Fruit fly (Drosophila melanogaster) whole organism, embryonic: ENCODE measurements around the gene sll.

Source experiments
- ATbp ChIP-seq: fragments of 200-800 bp; sonication (Bioruptor generic); optimal IDR thresholded peaks from 2 replicates; lab custom pipeline; 2017; ENCODE audit warnings: missing biosample characterization, mild to moderate bottlenecking, missing genetic modification characterization, missing genetic modification reagents
- Bgb ChIP-seq: fragments of 200-800 bp; sonication (Bioruptor generic); IDR thresholded peaks from 2 replicates; pipeline ENCODE4 v1.3.6; 2022; ENCODE audit warnings: missing biosample characterization, missing genetic modification characterization; ENCODE audit not compliant: partially characterized antibody
- Bteb2 ChIP-seq: fragments of 200-800 bp; sonication (Bioruptor generic); optimal IDR thresholded peaks from 2 replicates; lab custom pipeline; 2016; ENCODE audit warnings: missing biosample characterization, missing genetic modification characterization
- CG10147 ChIP-seq: fragments of 200-800 bp; sonication (Bioruptor generic); optimal IDR thresholded peaks from 2 replicates; lab custom pipeline; 2019; ENCODE audit warnings: missing biosample characterization, mild to moderate bottlenecking, missing genetic modification characterization, moderate library complexity
- CG11085 ChIP-seq: fragments of 200-800 bp; sonication (Bioruptor generic); IDR thresholded peaks from 2 replicates; pipeline ENCODE4 v1.3.6; 2022; ENCODE audit warnings: missing biosample characterization, missing genetic modification characterization
- CG12104 ChIP-seq: fragments of 200-800 bp; sonication (Bioruptor generic); optimal IDR thresholded peaks from 3 replicates; lab custom pipeline; 2016; ENCODE audit warnings: missing biosample characterization, missing genetic modification characterization
- CG12299 ChIP-seq: fragments of 200-800 bp; sonication (Bioruptor generic); optimal IDR thresholded peaks from 2 replicates; lab custom pipeline; 2018; ENCODE audit warnings: missing biosample characterization, mild to moderate bottlenecking, missing genetic modification characterization
- CG12769 ChIP-seq: fragments of 200-800 bp; sonication (Bioruptor generic); optimal IDR thresholded peaks from 2 replicates; lab custom pipeline; 2019; ENCODE audit warnings: missing biosample characterization, mild to moderate bottlenecking, missing genetic modification characterization, moderate library complexity
- CG13624 ChIP-seq: fragments of 200-800 bp; sonication (Bioruptor generic); optimal IDR thresholded peaks from 2 replicates; lab custom pipeline; 2016; ENCODE audit warnings: missing biosample characterization, missing genetic modification characterization
- CG17359 ChIP-seq: fragments of 200-800 bp; sonication (Bioruptor generic); optimal IDR thresholded peaks from 3 replicates; lab custom pipeline; 2018; ENCODE audit warnings: missing biosample characterization, mild to moderate bottlenecking, missing genetic modification characterization, moderate library complexity
- CG17385 ChIP-seq: fragments of 200-800 bp; sonication (Bioruptor generic); optimal IDR thresholded peaks from 3 replicates; lab custom pipeline; 2018; ENCODE audit warnings: missing biosample characterization, mild to moderate bottlenecking, missing genetic modification characterization
- CG18011 ChIP-seq: fragments of 200-800 bp; sonication (Bioruptor generic); optimal IDR thresholded peaks from 2 replicates; lab custom pipeline; 2017; ENCODE audit warnings: missing biosample characterization, missing genetic modification characterization, mild to moderate bottlenecking, moderate library complexity, missing genotype
- CG18262 ChIP-seq: fragments of 200-800 bp; optimal IDR thresholded peaks from 3 replicates; lab custom pipeline; 2019; ENCODE audit warnings: missing biosample characterization, mild to moderate bottlenecking, missing genetic modification characterization, moderate library complexity
- CG18476 ChIP-seq: fragments of 200-800 bp; sonication (Bioruptor generic); optimal IDR thresholded peaks from 2 replicates; lab custom pipeline; 2016; ENCODE audit warnings: missing biosample characterization, mild to moderate bottlenecking, missing genetic modification characterization
- CG3065 ChIP-seq: fragments of 200-800 bp; sonication (Bioruptor generic); optimal IDR thresholded peaks from 2 replicates; lab custom pipeline; 2016; ENCODE audit warnings: missing biosample characterization, missing genetic modification characterization
- CG7745 ChIP-seq: fragments of 200-800 bp; sonication (Bioruptor generic); optimal IDR thresholded peaks from 2 replicates; lab custom pipeline; 2018; ENCODE audit warnings: missing biosample characterization, mild to moderate bottlenecking, missing genetic modification characterization, moderate library complexity
- CG8924 ChIP-seq: fragments of 200-800 bp; optimal IDR thresholded peaks from 3 replicates; lab custom pipeline; 2019; ENCODE audit warnings: missing biosample characterization, mild to moderate bottlenecking, missing genetic modification characterization, moderate library complexity
- CG9817 ChIP-seq: fragments of 200-800 bp; sonication (Bioruptor generic); optimal IDR thresholded peaks from 2 replicates; lab custom pipeline; 2018; ENCODE audit warnings: missing biosample characterization, mild to moderate bottlenecking, missing genetic modification characterization, moderate library complexity
- D ChIP-seq, 2 experiments: fragments of 200-800 bp in 1 of 2; fragments of >200 bp in 1 of 2; sonication (Bioruptor generic) in 1 of 2; optimal IDR thresholded peaks; 2 replicates in 1 of 2; 3 replicates in 1 of 2; lab custom pipeline; 2017; ENCODE audit warnings: mild to moderate bottlenecking in 1 of 2, missing biosample characterization in 1 of 2, missing genetic modification characterization in 1 of 2, missing genetic modification reagents in 1 of 2
- Hmr ChIP-seq: fragments of 200-800 bp; sonication (Bioruptor generic); optimal IDR thresholded peaks from 3 replicates; lab custom pipeline; 2017; ENCODE audit warnings: mild to moderate bottlenecking, missing biosample characterization, missing genetic modification reagents, missing genetic modification characterization
- Hr78 ChIP-seq, 2 experiments: fragments of 200-800 bp in 1 of 2; fragments of >200 bp in 1 of 2; sonication (Bioruptor generic) in 1 of 2; optimal IDR thresholded peaks; 2 replicates each; lab custom pipeline; 2017 to 2019; ENCODE audit warnings: missing biosample characterization in 2 of 2, missing genetic modification characterization in 2 of 2, mild to moderate bottlenecking in 1 of 2, moderate library complexity in 1 of 2
- Jarid2 ChIP-seq: fragments of 200-800 bp; sonication (Bioruptor generic); optimal IDR thresholded peaks from 3 replicates; lab custom pipeline; 2017; ENCODE audit warnings: mild to moderate bottlenecking, missing biosample characterization, missing genetic modification reagents, missing genetic modification characterization
- Lpt ChIP-seq: fragments of >200 bp; optimal IDR thresholded peaks from 2 replicates; lab custom pipeline; 2018; ENCODE audit warnings: missing biosample characterization, missing genetic modification characterization
- Max ChIP-seq: fragments of 200-800 bp; sonication (Bioruptor generic); optimal IDR thresholded peaks from 2 replicates; lab custom pipeline; 2016; ENCODE audit warnings: missing biosample characterization, mild to moderate bottlenecking, missing genetic modification characterization
- NfI ChIP-seq: fragments of 200-800 bp; sonication (Bioruptor generic); optimal IDR thresholded peaks from 3 replicates; lab custom pipeline; 2018; ENCODE audit warnings: missing biosample characterization, mild to moderate bottlenecking, missing genetic modification characterization, moderate library complexity
- Opbp ChIP-seq: fragments of 200-800 bp; sonication (Bioruptor generic); IDR thresholded peaks from 3 replicates; pipeline ENCODE4 v1.3.6; 2022; ENCODE audit warnings: missing biosample characterization, missing genetic modification characterization; ENCODE audit not compliant: partially characterized antibody
- Sox100B ChIP-seq: fragments of 200-800 bp; sonication (Bioruptor generic); optimal IDR thresholded peaks from 3 replicates; lab custom pipeline; 2018; ENCODE audit warnings: missing biosample characterization, mild to moderate bottlenecking, missing genetic modification characterization
- Sry-β ChIP-seq: fragments of 200-800 bp; sonication (Bioruptor generic); optimal IDR thresholded peaks from 2 replicates; lab custom pipeline; 2018; ENCODE audit warnings: missing biosample characterization, mild to moderate bottlenecking, missing genetic modification characterization, moderate library complexity
- ab ChIP-seq: fragments of 200-800 bp; sonication (Bioruptor generic); optimal IDR thresholded peaks from 2 replicates; lab custom pipeline; 2016; ENCODE audit warnings: missing biosample characterization, missing genetic modification characterization
- ac ChIP-seq: fragments of 200-800 bp; sonication (Bioruptor generic); optimal IDR thresholded peaks from 3 replicates; lab custom pipeline; 2017; ENCODE audit warnings: missing biosample characterization, mild to moderate bottlenecking, missing genetic modification characterization
- bsh ChIP-seq, 2 experiments: fragments of 200-800 bp; sonication (Bioruptor generic); optimal IDR thresholded peaks; 2 replicates each; lab custom pipeline; 2017 to 2018; ENCODE audit warnings: mild to moderate bottlenecking in 2 of 2, missing biosample characterization in 2 of 2, missing genetic modification characterization in 2 of 2, moderate library complexity in 1 of 2
- crc ChIP-seq: fragments of 200-800 bp; sonication (Bioruptor generic); optimal IDR thresholded peaks from 2 replicates; lab custom pipeline; 2016; ENCODE audit warnings: missing biosample characterization, missing genetic modification characterization
- dysf ChIP-seq: fragments of 200-800 bp; sonication (Bioruptor generic); IDR thresholded peaks from 3 replicates; pipeline ENCODE4 v1.3.6; 2022; ENCODE audit warnings: missing biosample characterization, missing genetic modification characterization
- ewg ChIP-seq: fragments of 200-800 bp; sonication (Bioruptor generic); optimal IDR thresholded peaks from 3 replicates; lab custom pipeline; 2017; ENCODE audit warnings: mild to moderate bottlenecking, missing biosample characterization, missing genetic modification reagents, missing genetic modification characterization
- gcm ChIP-seq: fragments of 200-800 bp; sonication (Bioruptor generic); optimal IDR thresholded peaks from 2 replicates; lab custom pipeline; 2019; ENCODE audit warnings: missing biosample characterization, mild to moderate bottlenecking, missing genetic modification characterization, moderate library complexity
- gcm2 ChIP-seq: fragments of 200-800 bp; sonication (Bioruptor generic); optimal IDR thresholded peaks from 2 replicates; lab custom pipeline; 2016; ENCODE audit warnings: missing biosample characterization, missing genetic modification characterization
- h ChIP-seq: fragments of >200 bp; optimal IDR thresholded peaks from 2 replicates; lab custom pipeline; 2017
- hb ChIP-seq: fragments of 200-800 bp; sonication (Bioruptor generic); IDR thresholded peaks from 3 replicates; pipeline ENCODE4 v1.3.6; 2022; ENCODE audit warnings: missing biosample characterization, missing genetic modification characterization; ENCODE audit not compliant: partially characterized antibody
- knrl ChIP-seq: fragments of 200-800 bp; sonication (Bioruptor generic); IDR thresholded peaks from 3 replicates; pipeline ENCODE4 v1.3.6; 2022; ENCODE audit warnings: missing biosample characterization, missing genetic modification characterization; ENCODE audit not compliant: partially characterized antibody
- lmd ChIP-seq: fragments of 200-800 bp; sonication (Bioruptor generic); IDR thresholded peaks from 2 replicates; pipeline ENCODE4 v1.3.6; 2022; ENCODE audit warnings: missing biosample characterization, missing genetic modification characterization
- mld ChIP-seq: fragments of 200-800 bp; sonication (Bioruptor generic); IDR thresholded peaks from 3 replicates; pipeline ENCODE4 v1.3.6; 2022; ENCODE audit warnings: missing biosample characterization, missing genetic modification characterization; ENCODE audit not compliant: partially characterized antibody
- onecut ChIP-seq: fragments of 200-800 bp; sonication (Bioruptor generic); IDR thresholded peaks from 2 replicates; pipeline ENCODE4 v1.3.6; 2022; ENCODE audit warnings: missing biosample characterization, missing genetic modification characterization
- pho ChIP-seq: fragments of 200-800 bp; sonication (Bioruptor generic); optimal IDR thresholded peaks from 2 replicates; lab custom pipeline; 2016; ENCODE audit warnings: missing biosample characterization, missing genetic modification characterization
- psq ChIP-seq: fragments of 200-800 bp; sonication (Bioruptor generic); optimal IDR thresholded peaks from 2 replicates; lab custom pipeline; 2017; ENCODE audit warnings: missing biosample characterization, missing genetic modification characterization
- sc ChIP-seq, 3 experiments: fragments of >200 bp in 2 of 3; fragments of 200-800 bp in 1 of 3; sonication (Bioruptor generic) in 1 of 3; optimal IDR thresholded peaks; 2 replicates in 2 of 3; 3 replicates in 1 of 3; lab custom pipeline; 2017; ENCODE audit warnings: mild to moderate bottlenecking in 1 of 3, missing biosample characterization in 1 of 3, missing genetic modification characterization in 1 of 3, missing genetic modification reagents in 1 of 3
- sens-2 ChIP-seq: fragments of 200-800 bp; sonication (Bioruptor generic); IDR thresholded peaks from 2 replicates; pipeline ENCODE4 v1.3.6; 2022; ENCODE audit warnings: missing biosample characterization, missing genetic modification characterization
- tna ChIP-seq: fragments of 200-800 bp; sonication (Bioruptor generic); IDR thresholded peaks from 2 replicates; pipeline ENCODE4 v1.3.6; 2022; ENCODE audit warnings: missing biosample characterization, missing genetic modification characterization; ENCODE audit not compliant: partially characterized antibody
- toy ChIP-seq: fragments of 200-800 bp; sonication (Bioruptor generic); IDR thresholded peaks from 2 replicates; pipeline ENCODE4 v1.3.6; 2022; ENCODE audit warnings: missing biosample characterization, missing genetic modification characterization
- ttk ChIP-seq: fragments of 200-800 bp; sonication (Bioruptor generic); IDR thresholded peaks from 2 replicates; pipeline ENCODE4 v2.1.2; 2022; ENCODE audit warnings: missing biosample characterization, missing genetic modification characterization

The sll gene

dm6 chr3R:17655040-17655439, 49.1 kb downstream of the sll start (continued):
- TF ChIP-seq CG11085 (no peak), CG17359 (tag; lab: Kevin White, UChicago) (peak; percentile 10), Jarid2 (no peak), Opbp (GFP tag; lab: Robert Waterston, UW) (no peak), ATbp (GFP tag; lab: Kevin White, UChicago) (peak; percentile 58), Bgb (GFP tag; lab: Robert Waterston, UW) (no peak), CG9817 (peak; percentile 10), Sox100B (GFP tag; lab: Kevin White, UChicago) (peak; percentile 30), onecut (GFP tag; lab: Robert Waterston, UW) (peak; percentile 44), Max (GFP tag; lab: Kevin White, UChicago) (no peak), Hmr (GFP tag; lab: Kevin White, UChicago) (no peak), CG10147 (GFP tag; lab: Kevin White, UChicago) (no peak), dysf (GFP tag; lab: Robert Waterston, UW) (no peak), CG8924 (tag; lab: Kevin White, UChicago) (no peak), bsh (GFP tag; optimal IDR thresholded peaks at IDR 0.05; lab: Kevin White, UChicago) (peak in 1 of 2 experiments; percentile 46), crc (no peak), ab (no peak), Lpt (no peak), CG18011 (GFP tag; lab: Kevin White, UChicago) (no peak), mld (GFP tag; lab: Robert Waterston, UW) (no peak), sc (optimal IDR thresholded peaks at IDR 0.05; lab: Kevin White, UChicago) (no peak), sc (GFP tag; optimal IDR thresholded peaks at IDR 0.05; lab: Kevin White, UChicago) (peak; percentile 43), D (optimal IDR thresholded peaks at IDR 0.05; lab: Kevin White, UChicago) (no peak), D (GFP tag; optimal IDR thresholded peaks at IDR 0.05; lab: Kevin White, UChicago) (peak; percentile 3), tna (GFP tag; lab: Robert Waterston, UW) (no peak), h (no peak), psq (GFP tag; lab: Kevin White, UChicago) (no peak), CG13624 (GFP tag; lab: Kevin White, UChicago) (no peak), ewg (peak; percentile 15), knrl (GFP tag; lab: Robert Waterston, UW) (no peak), Sry-β (GFP tag; lab: Kevin White, UChicago) (no peak), toy (GFP tag; lab: Robert Waterston, UW) (no peak), CG17385 (GFP tag; lab: Kevin White, UChicago) (peak; percentile 57), gcm (GFP tag; lab: Kevin White, UChicago) (peak; percentile 58), CG12299 (tag; lab: Kevin White, UChicago) (no peak), gcm2 (GFP tag; lab: Kevin White, UChicago) (no peak), CG18262 (tag; lab: Kevin White, UChicago) (peak; percentile 5), CG12769 (tag; lab: Kevin White, UChicago) (no peak), CG18476 (GFP tag; lab: Kevin White, UChicago) (no peak), ttk (no peak), CG3065 (no peak), lmd (GFP tag; lab: Robert Waterston, UW) (no peak), NfI (peak; percentile 56), Bteb2 (GFP tag; lab: Kevin White, UChicago) (no peak), ac (GFP tag; lab: Kevin White, UChicago) (peak; percentile 60), CG7745 (tag; lab: Kevin White, UChicago) (no peak), Hr78 (GFP tag; optimal IDR thresholded peaks at IDR 0.05; lab: Kevin White, UChicago) (no peak), hb (no peak), sens-2 (GFP tag; lab: Robert Waterston, UW) (0 out of 2 replicates have a peak, but pooled peaks have one; percentile 43), CG12104 (no peak), pho (no peak)
